Fruit fly (Drosophila melanogaster) Kc167 (cell line): ENCODE data around the gene CG45493.
"Not testable (repeated sequence)": the region's sequence is repeated elsewhere in the genome, so short reads cannot be mapped to it uniquely, and the experiment has no call there.

Experiments used
- Myc ChIP-seq: fragments of >200 bp; optimal IDR thresholded peaks from 2 replicates; lab custom pipeline; 2017; ENCODE audit warnings: missing external identifiers
- Sin3A ChIP-seq: fragments of >200 bp; optimal IDR thresholded peaks from 2 replicates; lab custom pipeline; 2018; ENCODE audit warnings: missing external identifiers
- h ChIP-seq: fragments of >200 bp; optimal IDR thresholded peaks from 3 replicates; lab custom pipeline; 2018; ENCODE audit warnings: missing external identifiers
- insv ChIP-seq: fragments of >200 bp; optimal IDR thresholded peaks from 3 replicates; lab custom pipeline; 2018; ENCODE audit warnings: missing external identifiers
- ttk ChIP-seq: sonication (Bioruptor generic); optimal IDR thresholded peaks from 2 replicates; lab custom pipeline; 2017; ENCODE audit warnings: missing external identifiers

DNA sequence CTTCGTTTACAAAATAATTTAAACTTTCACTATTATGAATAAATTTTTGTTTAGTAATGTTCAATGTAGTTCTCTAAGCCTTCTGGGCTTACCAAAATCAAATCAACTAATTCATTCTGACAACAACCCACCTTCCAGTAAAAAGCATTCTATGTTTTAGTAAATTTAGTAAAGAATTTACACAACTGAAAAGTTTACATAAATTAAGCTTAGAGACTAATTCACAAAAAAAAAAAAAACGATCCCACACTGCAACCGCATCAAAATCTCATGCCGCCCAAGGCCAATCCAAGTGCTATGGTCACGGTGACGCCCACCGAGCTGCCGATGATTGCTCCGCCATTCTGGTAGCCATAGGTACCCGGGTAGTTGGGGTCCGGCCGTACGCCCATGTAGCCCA is at the start of gene CG45493:
- not testable (repeated sequence) for TF ChIP-seq insv (lab: Kevin White, UChicago); Myc (lab: Kevin White, UChicago); ttk (lab: Kevin White, UChicago); Sin3A (lab: Kevin White, UChicago); h
